Worm (Caenorhabditis elegans) whole organism, L4 larva: ENCODE data around the gene itr-1.

ENCODE experiments used
- F10B5.3 ChIP-seq: sonication (generic microtip); optimal IDR thresholded peaks from 2 replicates; lab custom pipeline; 2016; ENCODE audit warnings: mild to moderate bottlenecking, missing genetic modification characterization, missing compliant biosample characterization
- T20F7.1 ChIP-seq: fragments of 200-800 bp; sonication (Bioruptor generic); optimal IDR thresholded peaks from 2 replicates; lab custom pipeline; 2018; ENCODE audit warnings: mild to moderate bottlenecking, missing genetic modification characterization, missing compliant biosample characterization
- Y48G9A.11 ChIP-seq: fragments of 200-800 bp; sonication (Bioruptor generic); IDR thresholded peaks from 2 replicates; pipeline ENCODE4 v1.3.6; 2022; ENCODE audit warnings: missing genetic modification reagents, missing genetic modification characterization, missing compliant biosample characterization
- Y5F2A.4 ChIP-seq: fragments of 200-800 bp; sonication (Bioruptor generic); optimal IDR thresholded peaks from 2 replicates; lab custom pipeline; 2018; ENCODE audit warnings: mild to moderate bottlenecking, missing genetic modification characterization, missing compliant biosample characterization
- ama-1 ChIP-seq: fragments of 150-350 bp; optimal IDR thresholded peaks from 2 replicates; lab custom pipeline; 2014; ENCODE audit warnings: inconsistent platforms, mixed read lengths
- ceh-32 ChIP-seq: sonication (generic microtip); optimal IDR thresholded peaks from 2 replicates; lab custom pipeline; 2016; ENCODE audit warnings: mild to moderate bottlenecking, missing genetic modification characterization, missing compliant biosample characterization; ENCODE audit not compliant: poor library complexity
- ceh-62 ChIP-seq: sonication (generic microtip); optimal IDR thresholded peaks from 2 replicates; lab custom pipeline; 2017; ENCODE audit warnings: missing biosample characterization, missing genetic modification characterization
- ces-1 ChIP-seq: fragments of 150-350 bp; sonication (generic microtip); optimal IDR thresholded peaks from 4 replicates; lab custom pipeline; 2014; ENCODE audit warnings: missing biosample characterization, missing genetic modification reagents, missing genetic modification characterization
- cey-2 ChIP-seq: sonication (generic microtip); optimal IDR thresholded peaks from 3 replicates; lab custom pipeline; 2017; ENCODE audit warnings: missing genetic modification characterization, mild to moderate bottlenecking, missing compliant biosample characterization, antibody characterized with exemption, borderline replicate concordance; ENCODE audit not compliant: insufficient read depth
- ctbp-1 ChIP-seq: fragments of 200-800 bp; sonication (Bioruptor generic); IDR thresholded peaks from 2 replicates; pipeline ENCODE4 v1.3.6; 2022; ENCODE audit warnings: missing genetic modification reagents, missing genetic modification characterization, missing compliant biosample characterization
- daf-12 ChIP-seq: fragments of 150-350 bp; optimal IDR thresholded peaks from 2 replicates; lab custom pipeline; 2014; ENCODE audit warnings: missing biosample characterization, missing genetic modification reagents, missing genetic modification characterization
- dmd-6 ChIP-seq: fragments of 200-800 bp; sonication (Bioruptor generic); IDR thresholded peaks from 2 replicates; pipeline ENCODE4 v1.3.6; 2022; ENCODE audit warnings: missing genetic modification reagents, missing genetic modification characterization, missing compliant biosample characterization
- dmd-8 ChIP-seq: fragments of 200-800 bp; sonication (Bioruptor generic); IDR thresholded peaks from 2 replicates; pipeline ENCODE4 v1.3.6; 2022; ENCODE audit warnings: missing genetic modification characterization, missing compliant biosample characterization
- dmd-9 ChIP-seq: fragments of 200-800 bp; sonication (Bioruptor generic); IDR thresholded peaks from 2 replicates; pipeline ENCODE4 v1.3.6; 2022; ENCODE audit warnings: missing genetic modification reagents, missing genetic modification characterization, missing compliant biosample characterization
- duxl-1 ChIP-seq: sonication (generic microtip); optimal IDR thresholded peaks from 2 replicates; lab custom pipeline; 2016; ENCODE audit warnings: mild to moderate bottlenecking, missing genetic modification characterization, moderate library complexity, missing compliant biosample characterization; ENCODE audit not compliant: poor library complexity
- egl-27 ChIP-seq: sonication (generic microtip); optimal IDR thresholded peaks from 3 replicates; lab custom pipeline; 2017; ENCODE audit warnings: missing biosample characterization, missing genetic modification reagents, missing genetic modification characterization
- egl-43 ChIP-seq: fragments of 200-800 bp; sonication (Bioruptor generic); IDR thresholded peaks from 2 replicates; pipeline ENCODE4 v1.3.6; 2022; ENCODE audit warnings: missing genetic modification reagents, missing genetic modification characterization, missing compliant biosample characterization
- fos-1 ChIP-seq: fragments of 150-350 bp; optimal IDR thresholded peaks from 2 replicates; lab custom pipeline; 2014; ENCODE audit warnings: missing biosample characterization, missing genetic modification characterization
- hif-1 ChIP-seq, 2 experiments: sonication (generic microtip); optimal IDR thresholded peaks; 2 replicates each; lab custom pipeline; 2016 to 2017; ENCODE audit warnings: missing compliant biosample characterization in 2 of 2, missing genetic modification characterization in 2 of 2, missing genetic modification reagents in 2 of 2, missing genotype in 2 of 2, mild to moderate bottlenecking in 1 of 2
- hlh-11 ChIP-seq: fragments of 200-800 bp; sonication (Bioruptor generic); optimal IDR thresholded peaks from 2 replicates; lab custom pipeline; 2018; ENCODE audit warnings: mild to moderate bottlenecking, missing genetic modification characterization, missing compliant biosample characterization
- jun-1 ChIP-seq: fragments of 150-350 bp; optimal IDR thresholded peaks from 2 replicates; lab custom pipeline; 2014; ENCODE audit warnings: missing biosample characterization, missing genetic modification reagents, missing genetic modification characterization
- lin-38 ChIP-seq: fragments of 200-800 bp; sonication (Bioruptor generic); IDR thresholded peaks from 2 replicates; pipeline ENCODE4 v1.3.6; 2022; ENCODE audit warnings: missing genetic modification reagents, missing genetic modification characterization, missing compliant biosample characterization
- lin-39 ChIP-seq: fragments of 150-350 bp; optimal IDR thresholded peaks from 2 replicates; lab custom pipeline; 2014; ENCODE audit warnings: missing biosample characterization, missing genetic modification reagents, missing genetic modification characterization
- lir-3 ChIP-seq: sonication (generic microtip); optimal IDR thresholded peaks from 2 replicates; lab custom pipeline; 2016; ENCODE audit warnings: mild to moderate bottlenecking, missing genetic modification characterization, missing compliant biosample characterization
- madf-5 ChIP-seq, 2 experiments: fragments of 200-800 bp; sonication (Bioruptor generic); IDR thresholded peaks; 2 replicates each; pipeline ENCODE4 v1.3.6; 2022; ENCODE audit warnings: missing compliant biosample characterization in 2 of 2, missing genetic modification characterization in 2 of 2
- madf-9 ChIP-seq: fragments of 200-800 bp; sonication (Bioruptor generic); conservative IDR thresholded peaks from 2 replicates; pipeline ENCODE4 v1.3.6; 2022; ENCODE audit warnings: missing genetic modification reagents, missing genetic modification characterization, missing compliant biosample characterization
- mdl-1 ChIP-seq, 2 experiments: fragments of 150-350 bp in 1 of 2; sonication (generic microtip) in 1 of 2; optimal IDR thresholded peaks; 2 replicates each; lab custom pipeline; 2014 to 2017; ENCODE audit warnings: missing biosample characterization in 2 of 2, missing genetic modification characterization in 2 of 2
- mxl-2 ChIP-seq: fragments of 200-800 bp; sonication (Bioruptor generic); conservative IDR thresholded peaks from 2 replicates; pipeline ENCODE4 v1.3.6; 2022; ENCODE audit warnings: missing genetic modification reagents, missing genetic modification characterization, missing compliant biosample characterization
- mxl-3 ChIP-seq: fragments of 200-800 bp; sonication (Bioruptor generic); optimal IDR thresholded peaks from 2 replicates; lab custom pipeline; 2018; ENCODE audit warnings: mild to moderate bottlenecking, missing genetic modification characterization, missing compliant biosample characterization
- nhr-102 ChIP-seq: sonication (generic microtip); optimal IDR thresholded peaks from 2 replicates; lab custom pipeline; 2016; ENCODE audit warnings: mild to moderate bottlenecking, missing genetic modification characterization, moderate library complexity, missing compliant biosample characterization
- nhr-11 ChIP-seq: fragments of 150-350 bp; optimal IDR thresholded peaks from 2 replicates; lab custom pipeline; 2014; ENCODE audit warnings: missing biosample characterization, missing genetic modification characterization
- nhr-28 ChIP-seq: fragments of 150-350 bp; optimal IDR thresholded peaks from 2 replicates; lab custom pipeline; 2014; ENCODE audit warnings: missing biosample characterization, missing genetic modification characterization
- nhr-42 ChIP-seq: fragments of 200-800 bp; sonication (Bioruptor generic); IDR thresholded peaks from 2 replicates; pipeline ENCODE4 v1.3.6; 2022; ENCODE audit warnings: missing genetic modification characterization, missing compliant biosample characterization
- nhr-48 ChIP-seq: sonication (generic microtip); optimal IDR thresholded peaks from 2 replicates; lab custom pipeline; 2016; ENCODE audit warnings: mild to moderate bottlenecking, missing genetic modification characterization, missing compliant biosample characterization
- nhr-77 ChIP-seq: fragments of 150-350 bp; optimal IDR thresholded peaks from 2 replicates; lab custom pipeline; 2014; ENCODE audit warnings: missing biosample characterization, missing genetic modification characterization
- php-3 ChIP-seq: fragments of 200-800 bp; sonication (Bioruptor generic); IDR thresholded peaks from 2 replicates; pipeline ENCODE4 v1.3.6; 2022; ENCODE audit warnings: missing genetic modification reagents, missing genetic modification characterization, missing compliant biosample characterization
- pqm-1 ChIP-seq: sonication (generic microtip); optimal IDR thresholded peaks from 2 replicates; lab custom pipeline; 2017; ENCODE audit warnings: missing biosample characterization, missing genetic modification characterization
- rbr-2 ChIP-seq: sonication (generic microtip); optimal IDR thresholded peaks from 2 replicates; lab custom pipeline; 2016; ENCODE audit warnings: missing genotype, missing genetic modification characterization, missing compliant biosample characterization
- saeg-2 ChIP-seq: fragments of 200-800 bp; sonication (Bioruptor generic); IDR thresholded peaks from 2 replicates; pipeline ENCODE4 v1.3.6; 2022; ENCODE audit warnings: missing genetic modification reagents, missing genetic modification characterization, missing compliant biosample characterization
- set-16 ChIP-seq: fragments of 200-800 bp; sonication (Bioruptor generic); IDR thresholded peaks from 2 replicates; pipeline ENCODE4 v1.3.6; 2022; ENCODE audit warnings: missing genetic modification reagents, missing genetic modification characterization, missing compliant biosample characterization
- snpc-4 ChIP-seq: fragments of 150-350 bp; optimal IDR thresholded peaks from 2 replicates; lab custom pipeline; 2014; ENCODE audit warnings: missing biosample characterization, missing genetic modification characterization
- spr-1 ChIP-seq: sonication (generic microtip); optimal IDR thresholded peaks from 2 replicates; lab custom pipeline; 2016; ENCODE audit warnings: mild to moderate bottlenecking, missing genetic modification characterization, missing compliant biosample characterization
- spr-3 ChIP-seq: fragments of 200-800 bp; sonication (Bioruptor generic); optimal IDR thresholded peaks from 2 replicates; lab custom pipeline; 2018; ENCODE audit warnings: mild to moderate bottlenecking, missing genetic modification characterization, missing compliant biosample characterization
- unc-130 ChIP-seq: sonication (generic microtip); optimal IDR thresholded peaks from 2 replicates; lab custom pipeline; 2016; ENCODE audit warnings: missing genetic modification reagents, missing genetic modification characterization, missing compliant biosample characterization
- zip-11 ChIP-seq: fragments of 200-800 bp; sonication (Bioruptor generic); IDR thresholded peaks from 2 replicates; pipeline ENCODE4 v1.3.6; 2022; ENCODE audit warnings: missing genetic modification characterization, missing compliant biosample characterization
- zip-2 ChIP-seq: fragments of 150-350 bp; optimal IDR thresholded peaks from 2 replicates; lab custom pipeline; 2014; ENCODE audit warnings: missing biosample characterization, missing genetic modification characterization
- ztf-11 ChIP-seq: fragments of 150-350 bp; optimal IDR thresholded peaks from 2 replicates; lab custom pipeline; 2014; ENCODE audit warnings: missing biosample characterization, missing genetic modification characterization

Gene itr-1

DNA sequence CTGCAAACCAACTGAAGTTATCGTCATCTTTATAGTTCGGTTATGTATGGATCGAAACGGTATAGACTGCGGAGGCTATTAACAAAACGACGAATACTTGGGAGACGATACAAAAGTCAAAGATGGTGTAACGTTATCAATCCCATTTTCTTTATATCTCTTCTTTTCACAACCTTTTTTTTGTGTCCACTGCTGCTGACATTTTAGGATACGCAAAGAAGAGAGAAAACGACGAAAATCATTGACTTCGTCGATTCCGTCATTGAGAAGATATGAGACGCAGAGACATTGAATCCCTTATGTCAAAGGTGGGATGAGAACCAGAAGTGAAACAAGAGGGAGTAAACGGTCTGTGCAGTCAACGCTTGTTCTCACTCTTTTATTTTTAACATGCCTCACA is 23.9 kb upstream of the itr-1 start, which contains the start of gene cima-1:
cima-1 (plus strand) TSS at position 340 of the 400 bp plus-strand sequence.
- TF ChIP-seq zip-2 (tag; lab: Kevin White, UChicago) (no peak), Y5F2A.4 (GFP tag; lab: Kevin White, UChicago) (no peak), fos-1 (no peak), nhr-28 (tag; lab: Kevin White, UChicago) (peak; percentile 83)

DNA sequence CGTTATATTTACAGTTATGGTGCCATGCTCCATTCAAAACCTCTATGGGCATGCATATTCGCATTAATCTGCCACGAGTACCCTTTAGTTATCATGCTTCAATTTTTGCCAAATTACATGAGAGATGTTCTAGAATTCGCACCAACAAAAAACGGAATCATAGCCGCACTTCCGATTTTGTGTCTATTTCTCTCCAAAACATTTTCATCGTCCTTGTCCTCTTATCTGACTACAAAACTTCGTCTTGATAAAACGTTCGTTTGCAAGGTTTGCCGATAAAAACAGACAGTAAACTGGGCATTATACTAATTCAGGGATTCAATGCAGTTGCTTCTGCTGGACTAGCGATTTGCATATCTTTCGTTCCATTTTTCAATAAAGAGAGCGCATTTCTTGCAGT is 21.8 kb upstream of the itr-1 start:
- peak; percentile 23 for TF ChIP-seq pqm-1 (tag; lab: Kevin White, UChicago)
- TF ChIP-seq fos-1 = no peak
- TF ChIP-seq nhr-28 (tag; lab: Kevin White, UChicago) = peak; percentile 73
- TF ChIP-seq hif-1 (tag; optimal IDR thresholded peaks at IDR 0.05; lab: Kevin White, UChicago) = no peak

DNA sequence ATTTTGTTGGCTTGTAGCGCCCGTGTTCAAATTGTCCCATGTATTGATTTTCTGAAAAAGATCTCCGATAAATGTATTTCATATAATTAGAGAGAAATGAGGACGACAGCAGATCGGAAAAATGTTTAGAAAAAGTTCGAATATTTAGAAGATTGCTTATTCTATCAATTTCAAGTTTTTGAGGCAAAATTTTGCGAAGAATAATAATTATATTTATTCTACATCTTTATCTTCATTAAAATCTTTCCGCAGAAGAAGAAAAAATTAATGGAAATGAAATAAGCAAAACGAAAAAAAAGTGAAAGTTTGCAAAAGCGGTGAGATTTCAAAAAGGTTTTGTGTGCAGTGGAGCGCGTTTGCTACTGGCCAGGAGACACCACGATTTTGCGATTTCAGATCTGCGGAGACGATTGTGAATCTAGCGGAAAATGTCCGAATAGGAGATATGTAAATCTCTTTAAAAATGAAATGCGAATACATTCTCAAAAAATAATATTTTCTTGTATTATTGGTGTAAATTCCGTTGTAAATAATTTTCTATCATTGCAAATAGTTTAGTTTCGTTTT is 20.7 kb upstream of the itr-1 start, which contains the start of gene nrde-4:
nrde-4 (minus strand) TSS at position 51 of the 567 bp plus-strand sequence.
- no peak for TF ChIP-seq dmd-9 (GFP tag; lab: Robert Waterston, UW)
- TF ChIP-seq daf-12 = no peak
- TF ChIP-seq pqm-1 (tag; lab: Kevin White, UChicago) = peak; percentile 6
- TF ChIP-seq mxl-3 (GFP tag; lab: Kevin White, UChicago) = peak; percentile 24
- no peak for TF ChIP-seq egl-27 (tag; lab: Kevin White, UChicago)
- no peak for TF ChIP-seq php-3 (GFP tag; lab: Robert Waterston, UW)
- peak; percentile 55 for TF ChIP-seq unc-130 (GFP tag; lab: Kevin White, UChicago)
- no peak for TF ChIP-seq nhr-42 (GFP tag; lab: Robert Waterston, UW)
- TF ChIP-seq madf-9 (GFP tag; lab: Robert Waterston, UW) = no peak
- TF ChIP-seq hlh-11 (tag; lab: Kevin White, UChicago) = peak; percentile 63
- TF ChIP-seq madf-5 (GFP tag; IDR thresholded peaks at IDR 0.05; lab: Robert Waterston, UW) = no peak
- no peak; the same call in 1 of the 2 replicates for TF ChIP-seq dmd-6 (GFP tag; lab: Robert Waterston, UW)
- no peak for TF ChIP-seq ctbp-1 (GFP tag; lab: Robert Waterston, UW)
- TF ChIP-seq jun-1 = no peak
- TF ChIP-seq zip-11 (GFP tag; lab: Robert Waterston, UW) = no peak
- TF ChIP-seq nhr-11 (tag; lab: Kevin White, UChicago) = peak; percentile 46
- peak; percentile 86 for TF ChIP-seq nhr-77 (tag; lab: Kevin White, UChicago)
- no peak for TF ChIP-seq lin-39 (tag; lab: Kevin White, UChicago)
- no peak for TF ChIP-seq lir-3 (tag; lab: Kevin White, UChicago)
- no peak for TF ChIP-seq set-16 (GFP tag; lab: Robert Waterston, UW)
- no peak for TF ChIP-seq ceh-62 (tag; lab: Kevin White, UChicago)
- peak; percentile 96 for TF ChIP-seq lin-38
- TF ChIP-seq dmd-8 (GFP tag; lab: Robert Waterston, UW) = no peak
- TF ChIP-seq nhr-48 (tag; lab: Kevin White, UChicago) = no peak
- TF ChIP-seq Y5F2A.4 (GFP tag; lab: Kevin White, UChicago) = no peak
- no peak for TF ChIP-seq mdl-1 (tag; optimal IDR thresholded peaks at IDR 0.05; lab: Kevin White, UChicago)
- peak; percentile 8 for TF ChIP-seq nhr-102 (tag; lab: Kevin White, UChicago)
- peak; percentile 51 for TF ChIP-seq rbr-2 (tag; lab: Kevin White, UChicago)
- no peak for TF ChIP-seq snpc-4 (tag; lab: Kevin White, UChicago)
- TF ChIP-seq T20F7.1 = peak; percentile 15
- TF ChIP-seq ceh-32 (tag; lab: Kevin White, UChicago) = no peak
- TF ChIP-seq fos-1 = no peak
- no peak for TF ChIP-seq saeg-2 (GFP tag; lab: Robert Waterston, UW)
- TF ChIP-seq egl-43 = no peak
- TF ChIP-seq ces-1 (GFP tag; lab: Kevin White, UChicago) = no peak
- no peak for TF ChIP-seq spr-3 (GFP tag; lab: Kevin White, UChicago)
- TF ChIP-seq mxl-2 (GFP tag; lab: Robert Waterston, UW) = no peak
- TF ChIP-seq duxl-1 = no peak
- TF ChIP-seq ztf-11 (tag; lab: Kevin White, UChicago) = no peak
- no peak for TF ChIP-seq ama-1 (lab: Kevin White, UChicago)
- no peak for TF ChIP-seq spr-1 (tag; lab: Kevin White, UChicago)
- no peak for TF ChIP-seq Y48G9A.11
- no peak for TF ChIP-seq F10B5.3 (tag; lab: Kevin White, UChicago)
- no peak for TF ChIP-seq cey-2 (tag; lab: Kevin White, UChicago)
